Fruit fly (Drosophila melanogaster) whole organism, embryonic: ENCODE results near the gene ph-p.

Experiments used
- CG10147 ChIP-seq: fragments of 200-800 bp; sonication (Bioruptor generic); optimal IDR thresholded peaks from 2 replicates; lab custom pipeline; 2019; ENCODE audit warnings: missing biosample characterization, mild to moderate bottlenecking, missing genetic modification characterization, moderate library complexity
- CG10431 ChIP-seq: fragments of 200-800 bp; sonication (Bioruptor generic); optimal IDR thresholded peaks from 3 replicates; lab custom pipeline; 2018; ENCODE audit warnings: missing biosample characterization, mild to moderate bottlenecking, missing genetic modification characterization
- CG11398 ChIP-seq: fragments of 200-800 bp; sonication (Bioruptor generic); optimal IDR thresholded peaks from 2 replicates; lab custom pipeline; 2016; ENCODE audit warnings: missing biosample characterization, missing genetic modification characterization
- CG12155 ChIP-seq: fragments of 200-800 bp; sonication (Bioruptor generic); optimal IDR thresholded peaks from 3 replicates; lab custom pipeline; 2016; ENCODE audit warnings: missing biosample characterization, missing genetic modification characterization
- CG13624 ChIP-seq: fragments of 200-800 bp; sonication (Bioruptor generic); optimal IDR thresholded peaks from 2 replicates; lab custom pipeline; 2016; ENCODE audit warnings: missing biosample characterization, missing genetic modification characterization
- CG14860 ChIP-seq: fragments of 200-800 bp; sonication (Bioruptor generic); IDR thresholded peaks from 3 replicates; pipeline ENCODE4 v1.3.6; 2022; ENCODE audit warnings: missing biosample characterization, missing genetic modification characterization; ENCODE audit not compliant: partially characterized antibody
- CG15073 ChIP-seq: fragments of 200-800 bp; sonication (Bioruptor generic); optimal IDR thresholded peaks from 2 replicates; lab custom pipeline; 2016; ENCODE audit warnings: missing biosample characterization, missing genetic modification characterization
- CG15514 ChIP-seq: fragments of 200-800 bp; sonication (Bioruptor generic); optimal IDR thresholded peaks from 3 replicates; lab custom pipeline; 2017; ENCODE audit warnings: missing biosample characterization, missing genetic modification characterization, mild to moderate bottlenecking, moderate library complexity, missing genetic modification reagents
- CG18262 ChIP-seq: fragments of 200-800 bp; optimal IDR thresholded peaks from 3 replicates; lab custom pipeline; 2019; ENCODE audit warnings: missing biosample characterization, mild to moderate bottlenecking, missing genetic modification characterization, moderate library complexity
- CG18764 ChIP-seq: fragments of 200-800 bp; sonication (Bioruptor generic); optimal IDR thresholded peaks from 3 replicates; lab custom pipeline; 2016; ENCODE audit warnings: missing biosample characterization, missing genetic modification characterization
- CG2120 ChIP-seq: fragments of 200-800 bp; sonication (Bioruptor generic); optimal IDR thresholded peaks from 3 replicates; lab custom pipeline; 2016; ENCODE audit warnings: missing biosample characterization, missing genetic modification characterization
- CG31441 ChIP-seq: fragments of 200-800 bp; sonication (Bioruptor generic); IDR thresholded peaks from 2 replicates; pipeline ENCODE4 v1.3.6; 2022; ENCODE audit warnings: missing biosample characterization, missing genetic modification characterization
- CG3163 ChIP-seq: fragments of 200-800 bp; sonication (Bioruptor generic); optimal IDR thresholded peaks from 3 replicates; lab custom pipeline; 2016; ENCODE audit warnings: missing biosample characterization, missing genetic modification characterization
- CG42726 ChIP-seq: fragments of 200-800 bp; sonication (Bioruptor generic); IDR thresholded peaks from 2 replicates; pipeline ENCODE4 v1.3.6; 2022; ENCODE audit warnings: missing biosample characterization, missing genetic modification characterization; ENCODE audit not compliant: partially characterized antibody
- CG7372 ChIP-seq: fragments of 200-800 bp; sonication (Bioruptor generic); IDR thresholded peaks from 2 replicates; pipeline ENCODE4 v1.3.6; 2022; ENCODE audit warnings: missing biosample characterization, missing genetic modification characterization
- CG7928 ChIP-seq: fragments of 200-800 bp; sonication (Bioruptor generic); optimal IDR thresholded peaks from 2 replicates; lab custom pipeline; 2017; ENCODE audit warnings: missing biosample characterization, mild to moderate bottlenecking, missing genetic modification characterization
- CG7963 ChIP-seq: fragments of 200-800 bp; sonication (Bioruptor generic); IDR thresholded peaks from 3 replicates; pipeline ENCODE4 v1.3.6; 2022; ENCODE audit warnings: missing biosample characterization, missing genetic modification characterization; ENCODE audit not compliant: partially characterized antibody
- CG8944 ChIP-seq: fragments of 200-800 bp; sonication (Bioruptor generic); optimal IDR thresholded peaks from 3 replicates; lab custom pipeline; 2016; ENCODE audit warnings: missing biosample characterization, missing genetic modification characterization
- CG9797 ChIP-seq: fragments of 200-800 bp; sonication (Bioruptor generic); optimal IDR thresholded peaks from 3 replicates; lab custom pipeline; 2018; ENCODE audit warnings: missing biosample characterization, mild to moderate bottlenecking, missing genetic modification characterization
- D19A ChIP-seq: fragments of 200-800 bp; optimal IDR thresholded peaks from 3 replicates; lab custom pipeline; 2019; ENCODE audit warnings: missing biosample characterization, mild to moderate bottlenecking, missing genetic modification characterization, moderate library complexity
- Dll ChIP-seq: fragments of 200-800 bp; sonication (Bioruptor generic); IDR thresholded peaks from 4 replicates; pipeline ENCODE4 v1.3.6; 2022; ENCODE audit warnings: missing biosample characterization, missing genetic modification characterization; ENCODE audit not compliant: partially characterized antibody
- Doc2 ChIP-seq: fragments of 200-800 bp; sonication (Bioruptor generic); IDR thresholded peaks from 2 replicates; pipeline ENCODE4 v1.3.6; 2022; ENCODE audit warnings: missing biosample characterization, missing genetic modification characterization
- Ets97D ChIP-seq: fragments of 200-800 bp; sonication (Bioruptor generic); optimal IDR thresholded peaks from 3 replicates; lab custom pipeline; 2016; ENCODE audit warnings: missing biosample characterization, missing genetic modification characterization
- Fer2 ChIP-seq: fragments of 200-800 bp; sonication (Bioruptor generic); optimal IDR thresholded peaks from 2 replicates; lab custom pipeline; 2018; ENCODE audit warnings: missing biosample characterization, mild to moderate bottlenecking, missing genetic modification characterization, moderate library complexity
- GATAe ChIP-seq: fragments of 200-800 bp; sonication (Bioruptor generic); conservative IDR thresholded peaks from 2 replicates; pipeline ENCODE4 v1.3.6; 2022; ENCODE audit warnings: missing biosample characterization, missing genetic modification characterization
- H2.0 ChIP-seq: fragments of 200-800 bp; sonication (Bioruptor generic); IDR thresholded peaks from 2 replicates; pipeline ENCODE4 v1.3.6; 2022; ENCODE audit warnings: missing biosample characterization, missing genetic modification characterization
- HLH4C ChIP-seq: fragments of 200-800 bp; sonication (Bioruptor generic); IDR thresholded peaks from 3 replicates; pipeline ENCODE4 v1.3.6; 2022; ENCODE audit warnings: missing biosample characterization, missing genetic modification characterization; ENCODE audit not compliant: partially characterized antibody
- Hr51 ChIP-seq, 2 experiments: fragments of 200-800 bp; sonication (Bioruptor generic); optimal IDR thresholded peaks; 2 replicates in 1 of 2; 3 replicates in 1 of 2; lab custom pipeline; 2016 to 2018; ENCODE audit warnings: missing biosample characterization in 2 of 2, missing genetic modification characterization in 2 of 2, mild to moderate bottlenecking in 1 of 2, moderate library complexity in 1 of 2
- Max ChIP-seq: fragments of 200-800 bp; sonication (Bioruptor generic); optimal IDR thresholded peaks from 2 replicates; lab custom pipeline; 2016; ENCODE audit warnings: missing biosample characterization, mild to moderate bottlenecking, missing genetic modification characterization
- NC2α ChIP-seq: fragments of 200-800 bp; sonication (Bioruptor generic); optimal IDR thresholded peaks from 2 replicates; lab custom pipeline; 2016; ENCODE audit warnings: missing biosample characterization, missing genetic modification characterization
- NC2β ChIP-seq: fragments of 200-800 bp; sonication (Bioruptor generic); optimal IDR thresholded peaks from 2 replicates; lab custom pipeline; 2016; ENCODE audit warnings: missing biosample characterization, missing genetic modification characterization
- Oli ChIP-seq: fragments of 200-800 bp; sonication (Bioruptor generic); optimal IDR thresholded peaks from 2 replicates; lab custom pipeline; 2018; ENCODE audit warnings: missing biosample characterization, mild to moderate bottlenecking, missing genetic modification characterization, moderate library complexity
- Scr ChIP-seq: fragments of 200-800 bp; sonication (Bioruptor generic); IDR thresholded peaks from 2 replicates; pipeline ENCODE4 v1.3.6; 2022; ENCODE audit warnings: missing biosample characterization, missing genetic modification characterization; ENCODE audit not compliant: partially characterized antibody
- YL-1 ChIP-seq: fragments of 200-800 bp; sonication (Bioruptor generic); optimal IDR thresholded peaks from 3 replicates; lab custom pipeline; 2017; ENCODE audit warnings: missing biosample characterization, mild to moderate bottlenecking, missing genetic modification characterization
- ab ChIP-seq: fragments of 200-800 bp; sonication (Bioruptor generic); optimal IDR thresholded peaks from 2 replicates; lab custom pipeline; 2016; ENCODE audit warnings: missing biosample characterization, missing genetic modification characterization
- abd-A ChIP-seq: fragments of 200-800 bp; sonication (Bioruptor generic); optimal IDR thresholded peaks from 3 replicates; lab custom pipeline; 2019; ENCODE audit warnings: missing biosample characterization, mild to moderate bottlenecking, missing genetic modification characterization, moderate library complexity
- cato ChIP-seq: fragments of 200-800 bp; sonication (Bioruptor generic); optimal IDR thresholded peaks from 2 replicates; lab custom pipeline; 2016; ENCODE audit warnings: missing biosample characterization, missing genetic modification characterization, borderline replicate concordance
- exex ChIP-seq: fragments of 200-800 bp; sonication (Bioruptor generic); optimal IDR thresholded peaks from 4 replicates; lab custom pipeline; 2018; ENCODE audit warnings: missing biosample characterization, mild to moderate bottlenecking, missing genetic modification characterization, moderate library complexity
- fd3F ChIP-seq: fragments of 200-800 bp; sonication (Bioruptor generic); optimal IDR thresholded peaks from 2 replicates; lab custom pipeline; 2018; ENCODE audit warnings: missing biosample characterization, mild to moderate bottlenecking, missing genetic modification characterization, moderate library complexity
- gt ChIP-seq: fragments of 200-800 bp; sonication (Bioruptor generic); IDR thresholded peaks from 2 replicates; pipeline ENCODE4 v1.3.6; 2022; ENCODE audit warnings: missing biosample characterization, missing genetic modification characterization
- hbn ChIP-seq: fragments of 200-800 bp; sonication (Bioruptor generic); IDR thresholded peaks from 2 replicates; pipeline ENCODE4 v1.3.6; 2022; ENCODE audit warnings: missing biosample characterization, missing genetic modification characterization; ENCODE audit not compliant: partially characterized antibody
- insv ChIP-seq, 2 experiments: fragments of 200-800 bp; sonication (Bioruptor generic); optimal IDR thresholded peaks; 3 replicates each; lab custom pipeline; 2016 to 2018; ENCODE audit warnings: missing biosample characterization in 2 of 2, missing genetic modification characterization in 2 of 2
- ken ChIP-seq: fragments of 200-800 bp; sonication (Bioruptor generic); IDR thresholded peaks from 3 replicates; pipeline ENCODE4 v1.3.6; 2022; ENCODE audit warnings: missing biosample characterization, missing genetic modification characterization
- lab ChIP-seq: fragments of 200-800 bp; sonication (Bioruptor generic); optimal IDR thresholded peaks from 3 replicates; lab custom pipeline; 2017; ENCODE audit warnings: missing biosample characterization, missing genetic modification characterization, mild to moderate bottlenecking, moderate library complexity, missing genetic modification reagents
- p53 ChIP-seq: fragments of 200-800 bp; sonication (Bioruptor generic); optimal IDR thresholded peaks from 2 replicates; lab custom pipeline; 2016; ENCODE audit warnings: missing biosample characterization, missing genetic modification characterization
- pzg ChIP-seq: fragments of 200-800 bp; sonication (Bioruptor generic); optimal IDR thresholded peaks from 3 replicates; lab custom pipeline; 2018; ENCODE audit warnings: missing biosample characterization, mild to moderate bottlenecking, missing genetic modification characterization, moderate library complexity
- ranshi ChIP-seq: fragments of 200-800 bp; sonication (Bioruptor generic); IDR thresholded peaks from 2 replicates; pipeline ENCODE4 v1.3.6; 2022; ENCODE audit warnings: missing biosample characterization, missing genetic modification characterization
- rib ChIP-seq: fragments of 200-800 bp; sonication (Bioruptor generic); IDR thresholded peaks from 2 replicates; pipeline ENCODE4 v1.3.6; 2022; ENCODE audit warnings: missing biosample characterization, missing genetic modification characterization
- shn ChIP-seq: fragments of 200-800 bp; sonication (Bioruptor generic); optimal IDR thresholded peaks from 3 replicates; lab custom pipeline; 2016; ENCODE audit warnings: missing biosample characterization, missing genetic modification characterization
- so ChIP-seq: fragments of 200-800 bp; sonication (Bioruptor generic); IDR thresholded peaks from 3 replicates; pipeline ENCODE4 v1.3.6; 2022; ENCODE audit warnings: missing biosample characterization, missing genetic modification characterization
- vvl ChIP-seq: fragments of 200-800 bp; sonication (Bioruptor generic); IDR thresholded peaks from 2 replicates; pipeline ENCODE4 v1.3.6; 2022; ENCODE audit warnings: missing biosample characterization, missing genetic modification characterization

The ph-p gene

dm6 chrX:2141854-2142216 is 3.7 kb upstream of the ph-p start (continued):
- TF ChIP-seq CG3163 (GFP tag; lab: Kevin White, UChicago), result no peak
- TF ChIP-seq CG12155 (GFP tag; lab: Kevin White, UChicago), result peak; percentile 25
- peak; percentile 34 for TF ChIP-seq CG10147 (GFP tag; lab: Kevin White, UChicago)
- TF ChIP-seq NC2α, result no peak
- TF ChIP-seq Fer2 (tag; lab: Kevin White, UChicago), result no peak
- no peak for TF ChIP-seq CG15073 (GFP tag; lab: Kevin White, UChicago)
- TF ChIP-seq HLH4C (GFP tag; lab: Robert Waterston, UW), result no peak
- TF ChIP-seq CG11398, result peak; percentile 61
- peak; percentile 25 for TF ChIP-seq YL-1 (GFP tag; lab: Kevin White, UChicago)
- TF ChIP-seq hbn (GFP tag; lab: Robert Waterston, UW), result no peak
- no peak for TF ChIP-seq rib (GFP tag; lab: Robert Waterston, UW)
- TF ChIP-seq NC2β (GFP tag; lab: Kevin White, UChicago), result no peak
- TF ChIP-seq CG7928 (GFP tag; lab: Kevin White, UChicago), result peak; percentile 84
- peak; percentile 4 for TF ChIP-seq exex (tag; lab: Kevin White, UChicago)
- no peak for TF ChIP-seq H2.0
- no peak for TF ChIP-seq CG42726
- no peak for TF ChIP-seq CG14860
- TF ChIP-seq Hr51 (GFP tag; optimal IDR thresholded peaks at IDR 0.05; lab: Kevin White, UChicago), result peak; percentile 46 to 57
- no peak for TF ChIP-seq CG8944 (GFP tag; lab: Kevin White, UChicago)
- 0 out of 2 replicates have a peak, but pooled peaks have one; percentile 12 for TF ChIP-seq GATAe
- no peak for TF ChIP-seq CG7963
- no peak for TF ChIP-seq p53 (GFP tag; lab: Kevin White, UChicago)
- TF ChIP-seq cato (GFP tag; lab: Kevin White, UChicago), result no peak
- peak; percentile 22; the same call in 1 of the 2 replicates for TF ChIP-seq ranshi (GFP tag; lab: Robert Waterston, UW)
- no peak for TF ChIP-seq CG13624 (GFP tag; lab: Kevin White, UChicago)
- TF ChIP-seq pzg, result no peak
- TF ChIP-seq lab (GFP tag; lab: Kevin White, UChicago), result peak; percentile 69
- TF ChIP-seq D19A, result peak; percentile 17
- no peak for TF ChIP-seq Dll (GFP tag; lab: Robert Waterston, UW)
- TF ChIP-seq CG18764 (GFP tag; lab: Kevin White, UChicago), result peak; percentile 24
- TF ChIP-seq Max, result peak; percentile 28
- no peak for TF ChIP-seq ab (GFP tag; lab: Kevin White, UChicago)
- no peak for TF ChIP-seq Scr (GFP tag; lab: Robert Waterston, UW)
- TF ChIP-seq CG7372 (GFP tag; lab: Robert Waterston, UW), result no peak
- no peak for TF ChIP-seq abd-A (tag; lab: Kevin White, UChicago)
- peak in 1 of 2 experiments; percentile 38 for TF ChIP-seq insv (GFP tag; optimal IDR thresholded peaks at IDR 0.05; lab: Kevin White, UChicago)
- TF ChIP-seq Doc2, result no peak
- peak; percentile 56 for TF ChIP-seq CG10431 (GFP tag; lab: Kevin White, UChicago)
- no peak for TF ChIP-seq so
- TF ChIP-seq Oli, result peak; percentile 45
- no peak for TF ChIP-seq Ets97D (GFP tag; lab: Kevin White, UChicago)
- peak; percentile 38 for TF ChIP-seq CG18262 (tag; lab: Kevin White, UChicago)
- no peak for TF ChIP-seq ken (GFP tag; lab: Robert Waterston, UW)
- TF ChIP-seq CG31441 (GFP tag; lab: Robert Waterston, UW), result peak; percentile 47
- no peak for TF ChIP-seq shn (GFP tag; lab: Kevin White, UChicago)
- peak; percentile 57 for TF ChIP-seq CG2120
- peak; percentile 25 for TF ChIP-seq fd3F (GFP tag; lab: Kevin White, UChicago)
- TF ChIP-seq gt (GFP tag; lab: Robert Waterston, UW), result no peak
- TF ChIP-seq vvl (GFP tag; lab: Robert Waterston, UW), result peak; percentile 64
- peak; percentile 42 for TF ChIP-seq CG15514
- TF ChIP-seq CG9797, result no peak
